Worm (Caenorhabditis elegans) whole organism, L1 larva: ENCODE data around the gene ZK666.2.

Experiments used
- C04F5.9 ChIP-seq: sonication (generic microtip); optimal IDR thresholded peaks from 2 replicates; lab custom pipeline; 2016; ENCODE audit warnings: missing genetic modification characterization, missing compliant biosample characterization
- aly-2 ChIP-seq: fragments of 150-350 bp; optimal IDR thresholded peaks from 2 replicates; lab custom pipeline; 2014; ENCODE audit warnings: missing biosample characterization, missing genetic modification characterization
- blmp-1 ChIP-seq: fragments of 150-350 bp; optimal IDR thresholded peaks from 2 replicates; lab custom pipeline; 2014; ENCODE audit warnings: missing biosample characterization, missing genetic modification characterization
- ceh-63 ChIP-seq: fragments of 200-800 bp; sonication (Bioruptor generic); optimal IDR thresholded peaks from 2 replicates; lab custom pipeline; 2018; ENCODE audit warnings: mild to moderate bottlenecking, missing genetic modification characterization, missing compliant biosample characterization
- ceh-82 ChIP-seq, 3 experiments: fragments of 150-350 bp in 1 of 3; sonication (generic microtip) in 2 of 3; optimal IDR thresholded peaks; 2 replicates each; lab custom pipeline; 2014 to 2017; ENCODE audit warnings: missing biosample characterization in 3 of 3, missing genetic modification characterization in 3 of 3
- ceh-88 ChIP-seq: fragments of 200-800 bp; sonication (Bioruptor generic); IDR thresholded peaks from 2 replicates; pipeline ENCODE4 v1.3.6; 2022; ENCODE audit warnings: missing genetic modification characterization, missing compliant biosample characterization
- ces-1 ChIP-seq: fragments of 150-350 bp; optimal IDR thresholded peaks from 2 replicates; lab custom pipeline; 2014; ENCODE audit warnings: missing biosample characterization, missing genetic modification reagents, missing genetic modification characterization
- dpl-1 ChIP-seq, 3 experiments: fragments of 150-350 bp in 2 of 3; sonication (generic microtip) in 1 of 3; optimal IDR thresholded peaks; 2 replicates each; lab custom pipeline; 2014 to 2017; ENCODE audit warnings: missing biosample characterization in 3 of 3, missing genetic modification characterization in 3 of 3, missing genetic modification reagents in 3 of 3
- efl-1 ChIP-seq, 4 experiments: fragments of 150-350 bp; optimal IDR thresholded peaks in 3 of 4; peaks in 1 of 4; 1 replicate in 1 of 4; 2 replicates in 3 of 4; lab custom pipeline; 2014; ENCODE audit warnings: missing biosample characterization in 2 of 4, missing genetic modification characterization in 2 of 4, missing genetic modification reagents in 2 of 4
- efl-3 ChIP-seq: fragments of 200-800 bp; sonication (Bioruptor generic); optimal IDR thresholded peaks from 2 replicates; lab custom pipeline; 2018; ENCODE audit warnings: mild to moderate bottlenecking, missing genetic modification characterization, missing compliant biosample characterization
- egl-13 ChIP-seq: sonication (generic microtip); optimal IDR thresholded peaks from 2 replicates; lab custom pipeline; 2016; ENCODE audit warnings: missing genotype, missing genetic modification reagents, missing genetic modification characterization, missing compliant biosample characterization
- egl-27 ChIP-seq, 2 experiments: fragments of 150-350 bp in 1 of 2; sonication (generic microtip); optimal IDR thresholded peaks; 3 replicates each; lab custom pipeline; 2017 to 2018; ENCODE audit warnings: missing biosample characterization in 2 of 2, missing genetic modification characterization in 2 of 2, missing genetic modification reagents in 2 of 2
- elt-2 ChIP-seq: sonication (generic microtip); optimal IDR thresholded peaks from 2 replicates; lab custom pipeline; 2016; ENCODE audit warnings: missing genetic modification characterization, mild to moderate bottlenecking, inconsistent platforms, missing compliant biosample characterization, missing genetic modification reagents
- elt-3 ChIP-seq, 6 experiments: fragments of 150-350 bp in 1 of 6; sonication (generic microtip); optimal IDR thresholded peaks; 2 replicates each; lab custom pipeline; 2017 to 2018; ENCODE audit warnings: missing biosample characterization in 6 of 6, missing genetic modification characterization in 6 of 6, inconsistent platforms in 1 of 6
- fkh-10 ChIP-seq: sonication (generic microtip); optimal IDR thresholded peaks from 2 replicates; lab custom pipeline; 2017; ENCODE audit warnings: missing biosample characterization, missing genetic modification reagents, missing genetic modification characterization
- fkh-8 ChIP-seq: sonication (generic microtip); optimal IDR thresholded peaks from 2 replicates; lab custom pipeline; 2016; ENCODE audit warnings: mild to moderate bottlenecking, missing genetic modification characterization, missing compliant biosample characterization
- fos-1 ChIP-seq: fragments of 150-350 bp; optimal IDR thresholded peaks from 2 replicates; lab custom pipeline; 2014; ENCODE audit warnings: missing biosample characterization, missing genetic modification characterization
- hlh-17 ChIP-seq: fragments of 200-800 bp; sonication (Bioruptor generic); optimal IDR thresholded peaks from 2 replicates; lab custom pipeline; 2018; ENCODE audit warnings: missing genetic modification characterization, mild to moderate bottlenecking, missing compliant biosample characterization, moderate library complexity, borderline replicate concordance
- hpl-2 ChIP-seq: fragments of 150-350 bp; optimal IDR thresholded peaks from 2 replicates; lab custom pipeline; 2014; ENCODE audit warnings: missing biosample characterization, missing genetic modification reagents, missing genetic modification characterization
- irx-1 ChIP-seq: sonication (generic microtip); optimal IDR thresholded peaks from 2 replicates; lab custom pipeline; 2016; ENCODE audit warnings: missing genetic modification characterization, missing compliant biosample characterization
- lin-13 ChIP-seq: fragments of 150-350 bp; optimal IDR thresholded peaks from 2 replicates; lab custom pipeline; 2014; ENCODE audit warnings: missing biosample characterization, missing genetic modification reagents, missing genetic modification characterization
- lin-14 ChIP-seq: fragments of 200-800 bp; sonication (Bioruptor generic); optimal IDR thresholded peaks from 2 replicates; lab custom pipeline; 2018; ENCODE audit warnings: mild to moderate bottlenecking, missing genetic modification characterization, moderate library complexity, missing compliant biosample characterization
- lin-35 ChIP-seq, 2 experiments: fragments of 150-350 bp; optimal IDR thresholded peaks; 2 replicates each; lab custom pipeline; 2014; ENCODE audit warnings: missing biosample characterization in 2 of 2, missing genetic modification characterization in 2 of 2, missing genetic modification reagents in 2 of 2
- lin-39 ChIP-seq: fragments of 150-350 bp; optimal IDR thresholded peaks from 2 replicates; lab custom pipeline; 2014; ENCODE audit warnings: missing biosample characterization, missing genetic modification reagents, missing genetic modification characterization
- lsy-2 ChIP-seq, 2 experiments: fragments of 150-350 bp; optimal IDR thresholded peaks; 2 replicates each; lab custom pipeline; 2014; ENCODE audit warnings: missing biosample characterization in 2 of 2, missing genetic modification characterization in 2 of 2
- mab-9 ChIP-seq: fragments of 200-800 bp; sonication (Bioruptor generic); IDR thresholded peaks from 2 replicates; pipeline ENCODE4 v1.3.6; 2022; ENCODE audit warnings: missing genetic modification reagents, missing genetic modification characterization, missing compliant biosample characterization
- mdl-1 ChIP-seq, 2 experiments: fragments of 150-350 bp; optimal IDR thresholded peaks; 2 replicates each; lab custom pipeline; 2014 to 2017; ENCODE audit warnings: missing biosample characterization in 2 of 2, missing genetic modification characterization in 2 of 2, inconsistent platforms in 1 of 2
- mef-2 ChIP-seq: fragments of 150-350 bp; optimal IDR thresholded peaks from 2 replicates; lab custom pipeline; 2014; ENCODE audit warnings: missing biosample characterization, missing genetic modification characterization
- mep-1 ChIP-seq: fragments of 150-350 bp; optimal IDR thresholded peaks from 2 replicates; lab custom pipeline; 2014; ENCODE audit warnings: missing biosample characterization, missing genetic modification characterization
- nhr-11 ChIP-seq: fragments of 150-350 bp; optimal IDR thresholded peaks from 2 replicates; lab custom pipeline; 2014; ENCODE audit warnings: missing biosample characterization, missing genetic modification characterization
- nhr-19 ChIP-seq: fragments of 200-800 bp; sonication (Bioruptor generic); conservative IDR thresholded peaks from 2 replicates; pipeline ENCODE4 v1.3.6; 2022; ENCODE audit warnings: missing genetic modification characterization, missing compliant biosample characterization
- nhr-20 ChIP-seq: sonication (generic microtip); optimal IDR thresholded peaks from 2 replicates; lab custom pipeline; 2016; ENCODE audit warnings: mild to moderate bottlenecking, missing genetic modification characterization, missing compliant biosample characterization
- nhr-237 ChIP-seq: fragments of 150-350 bp; optimal IDR thresholded peaks from 2 replicates; lab custom pipeline; 2014; ENCODE audit warnings: missing biosample characterization, missing genetic modification characterization
- nhr-47 ChIP-seq: sonication (generic microtip); optimal IDR thresholded peaks from 2 replicates; lab custom pipeline; 2016; ENCODE audit warnings: mild to moderate bottlenecking, missing genetic modification characterization, moderate library complexity, missing compliant biosample characterization
- nhr-77 ChIP-seq: fragments of 150-350 bp; optimal IDR thresholded peaks from 2 replicates; lab custom pipeline; 2014; ENCODE audit warnings: missing biosample characterization, missing genetic modification characterization
- nhr-84 ChIP-seq: sonication (generic microtip); optimal IDR thresholded peaks from 2 replicates; lab custom pipeline; 2017; ENCODE audit warnings: missing biosample characterization, missing genetic modification characterization
- nhr-85 ChIP-seq: sonication (generic microtip); peaks from one replicate; lab custom pipeline; 2016; ENCODE audit warnings: missing genetic modification characterization, inconsistent platforms, missing compliant biosample characterization
- nhr-90 ChIP-seq: sonication (generic microtip); optimal IDR thresholded peaks from 2 replicates; lab custom pipeline; 2016; ENCODE audit warnings: mild to moderate bottlenecking, missing genetic modification characterization, missing compliant biosample characterization; ENCODE audit not compliant: poor library complexity
- pax-3 ChIP-seq: fragments of 200-800 bp; sonication (Bioruptor generic); optimal IDR thresholded peaks from 2 replicates; lab custom pipeline; 2018; ENCODE audit warnings: mild to moderate bottlenecking, missing genetic modification characterization, moderate library complexity, missing compliant biosample characterization
- pqm-1 ChIP-seq: sonication (generic microtip); optimal IDR thresholded peaks from 3 replicates; lab custom pipeline; 2017; ENCODE audit warnings: missing biosample characterization, missing genetic modification characterization
- rnt-1 ChIP-seq: sonication (generic microtip); optimal IDR thresholded peaks from 2 replicates; lab custom pipeline; 2016; ENCODE audit warnings: mild to moderate bottlenecking, missing genetic modification characterization, moderate library complexity, missing compliant biosample characterization
- skn-1 ChIP-seq: fragments of 150-350 bp; optimal IDR thresholded peaks from 2 replicates; lab custom pipeline; 2014; ENCODE audit warnings: missing biosample characterization, missing genetic modification characterization
- sox-4 ChIP-seq: sonication (generic microtip); optimal IDR thresholded peaks from 2 replicates; lab custom pipeline; 2016; ENCODE audit warnings: missing genetic modification characterization, missing compliant biosample characterization
- sptf-1 ChIP-seq: fragments of 150-350 bp; optimal IDR thresholded peaks from 2 replicates; lab custom pipeline; 2014; ENCODE audit warnings: missing biosample characterization, missing genetic modification characterization
- swsn-7 ChIP-seq: sonication (generic microtip); optimal IDR thresholded peaks from 2 replicates; lab custom pipeline; 2016; ENCODE audit warnings: missing genetic modification characterization, missing compliant biosample characterization
- tlp-1 ChIP-seq: fragments of 150-350 bp; optimal IDR thresholded peaks from 2 replicates; lab custom pipeline; 2014; ENCODE audit warnings: missing biosample characterization, missing genetic modification characterization
- unc-130 ChIP-seq: fragments of 150-350 bp; optimal IDR thresholded peaks from 2 replicates; lab custom pipeline; 2017; ENCODE audit warnings: missing biosample characterization, missing genetic modification characterization, inconsistent platforms
- unc-30 ChIP-seq: sonication (generic microtip); optimal IDR thresholded peaks from 2 replicates; lab custom pipeline; 2017; ENCODE audit warnings: missing biosample characterization, missing genetic modification characterization
- unc-62 ChIP-seq: fragments of 150-350 bp; optimal IDR thresholded peaks from 2 replicates; lab custom pipeline; 2014; ENCODE audit warnings: missing biosample characterization, missing genetic modification reagents, missing genetic modification characterization
- xbp-1 ChIP-seq: sonication (generic microtip); optimal IDR thresholded peaks from 2 replicates; lab custom pipeline; 2016; ENCODE audit warnings: missing genetic modification characterization, missing compliant biosample characterization
- zip-4 ChIP-seq: fragments of 200-800 bp; sonication (Bioruptor generic); optimal IDR thresholded peaks from 2 replicates; lab custom pipeline; 2018; ENCODE audit warnings: mild to moderate bottlenecking, missing genetic modification characterization, moderate library complexity, missing compliant biosample characterization
- ztf-4 ChIP-seq: fragments of 150-350 bp; optimal IDR thresholded peaks from 2 replicates; lab custom pipeline; 2014; ENCODE audit warnings: missing biosample characterization, missing genetic modification characterization

The ZK666.2 gene

ce11 chrII:10446300-10446699 lies 25.4 kb downstream of the ZK666.2 start (continued):
- TF ChIP-seq lsy-2 (tag; optimal IDR thresholded peaks at IDR 0.05; lab: Kevin White, UChicago): peak; percentile 12 to 44
- TF ChIP-seq efl-1 (optimal IDR thresholded peaks at IDR 0.05; lab: Kevin White, UChicago): no peak
- peak in 1 of 2 experiments; percentile 50 for TF ChIP-seq efl-1 (GFP tag; optimal IDR thresholded peaks at IDR 0.05 in 1 of 2; lab: Kevin White, UChicago)
- TF ChIP-seq xbp-1: no peak
- peak; percentile 59 for TF ChIP-seq nhr-90
- peak; percentile 65 for TF ChIP-seq elt-2 (tag; lab: Kevin White, UChicago)
- no peak for TF ChIP-seq nhr-77 (tag; lab: Kevin White, UChicago)
- TF ChIP-seq mab-9 (GFP tag; lab: Robert Waterston, UW): no peak
- no peak for TF ChIP-seq mef-2 (tag; lab: Kevin White, UChicago)
- TF ChIP-seq lin-14 (GFP tag; lab: Kevin White, UChicago): peak; percentile 72
- no peak for TF ChIP-seq lin-39 (tag; lab: Kevin White, UChicago)
- no peak for TF ChIP-seq pqm-1 (tag; lab: Kevin White, UChicago)
- no peak for TF ChIP-seq unc-62
- no peak for TF ChIP-seq hpl-2 (GFP tag; lab: Kevin White, UChicago)
- TF ChIP-seq efl-3 (GFP tag; lab: Kevin White, UChicago): no peak
- TF ChIP-seq lin-35 (GFP tag; optimal IDR thresholded peaks at IDR 0.05; lab: Kevin White, UChicago): peak; percentile 3 to 77
- no peak for TF ChIP-seq sox-4
- peak; percentile 87 for TF ChIP-seq nhr-85 (tag; lab: Kevin White, UChicago)
- TF ChIP-seq aly-2 (tag; lab: Kevin White, UChicago): no peak
- no peak for TF ChIP-seq fos-1 (tag; lab: Kevin White, UChicago)
- no peak for TF ChIP-seq ceh-63 (GFP tag; lab: Kevin White, UChicago)
- TF ChIP-seq egl-27 (tag; optimal IDR thresholded peaks at IDR 0.05; lab: Kevin White, UChicago): no peak
- TF ChIP-seq ces-1: no peak
- TF ChIP-seq ceh-88 (GFP tag; lab: Robert Waterston, UW): no peak
- TF ChIP-seq unc-30: no peak
- no peak for TF ChIP-seq C04F5.9 (tag; lab: Kevin White, UChicago)
- TF ChIP-seq fkh-10: no peak
- peak; percentile 11 for TF ChIP-seq nhr-47 (tag; lab: Kevin White, UChicago)
- TF ChIP-seq nhr-237 (tag; lab: Kevin White, UChicago): no peak
- TF ChIP-seq pax-3: no peak
- peak; percentile 85 for TF ChIP-seq nhr-19 (GFP tag; lab: Robert Waterston, UW)

- TF ChIP-seq fkh-8 (tag; lab: Kevin White, UChicago) (peak; percentile 13), irx-1 (tag; lab: Kevin White, UChicago) (no peak), ztf-4 (tag; lab: Kevin White, UChicago) (no peak), nhr-84 (tag; lab: Kevin White, UChicago) (no peak), tlp-1 (tag; lab: Kevin White, UChicago) (no peak), zip-4 (GFP tag; lab: Kevin White, UChicago) (peak; percentile 28), unc-130 (peak; percentile 52), ceh-82 (tag; optimal IDR thresholded peaks at IDR 0.05; lab: Kevin White, UChicago) (peak in 2 of 3 experiments; percentile 3 to 73), C04F5.9 (tag; lab: Kevin White, UChicago) (no peak), swsn-7 (tag; lab: Kevin White, UChicago) (no peak), mep-1 (tag; lab: Kevin White, UChicago) (peak; percentile 9), skn-1 (tag; lab: Kevin White, UChicago) (peak; percentile 53), mdl-1 (tag; optimal IDR thresholded peaks at IDR 0.05; lab: Kevin White, UChicago) (peak in 1 of 2 experiments; percentile 52), mef-2 (tag; lab: Kevin White, UChicago) (no peak), egl-13 (tag; lab: Kevin White, UChicago) (no peak), hlh-17 (no peak), efl-1 (optimal IDR thresholded peaks at IDR 0.05; lab: Kevin White, UChicago) (peak in 1 of 2 experiments; percentile 27), efl-1 (GFP tag; optimal IDR thresholded peaks at IDR 0.05 in 1 of 2; lab: Kevin White, UChicago) (peak in 1 of 2 experiments; percentile 84), nhr-20 (peak; percentile 35), lin-14 (GFP tag; lab: Kevin White, UChicago) (peak; percentile 73), rnt-1 (tag; lab: Kevin White, UChicago) (peak; percentile 36), elt-3 (tag; optimal IDR thresholded peaks at IDR 0.05; lab: Kevin White, UChicago) (no peak), lin-35 (GFP tag; optimal IDR thresholded peaks at IDR 0.05; lab: Kevin White, UChicago) (peak; percentile 1 to 23), nhr-11 (tag; lab: Kevin White, UChicago) (peak; percentile 34), lin-13 (peak; percentile 29), dpl-1 (GFP tag; optimal IDR thresholded peaks at IDR 0.05; lab: Kevin White, UChicago) (peak in 2 of 3 experiments; percentile 19 to 32), blmp-1 (peak; percentile 23), sptf-1 (tag; lab: Kevin White, UChicago) (no peak)
These were observed 26.0 kb downstream of the ZK666.2 start for ce11 chrII:10445738-10446137.
